Worm (Caenorhabditis elegans) whole organism, early embryonic: ENCODE data around the gene flp-24.

Source experiments
- B0310.2 ChIP-seq: sonication (generic microtip); optimal IDR thresholded peaks from 2 replicates; lab custom pipeline; 2016; ENCODE audit warnings: mild to moderate bottlenecking, missing genetic modification characterization, missing compliant biosample characterization
- F13C5.2 ChIP-seq: sonication (generic microtip); optimal IDR thresholded peaks from 2 replicates; lab custom pipeline; 2017; ENCODE audit warnings: mild to moderate bottlenecking, missing genetic modification characterization, inconsistent platforms, missing compliant biosample characterization
- aly-1 ChIP-seq: sonication (generic microtip); optimal IDR thresholded peaks from 2 replicates; lab custom pipeline; 2016; ENCODE audit warnings: missing genetic modification characterization, missing compliant biosample characterization
- ama-1 ChIP-seq: fragments of 150-350 bp; optimal IDR thresholded peaks from 2 replicates; lab custom pipeline; 2014
- ceh-13 ChIP-seq: fragments of 200-800 bp; sonication (Bioruptor generic); optimal IDR thresholded peaks from 2 replicates; lab custom pipeline; 2018; ENCODE audit warnings: mild to moderate bottlenecking, missing genetic modification characterization, missing compliant biosample characterization
- ceh-36 ChIP-seq: sonication (generic microtip); optimal IDR thresholded peaks from 2 replicates; lab custom pipeline; 2016; ENCODE audit warnings: missing genetic modification characterization, inconsistent platforms, missing compliant biosample characterization
- ets-7 ChIP-seq: sonication (generic microtip); optimal IDR thresholded peaks from 2 replicates; lab custom pipeline; 2016; ENCODE audit warnings: missing genotype, missing genetic modification characterization, missing compliant biosample characterization
- flt-1 ChIP-seq: fragments of 200-800 bp; sonication (Bioruptor generic); IDR thresholded peaks from 2 replicates; pipeline ENCODE4 v1.3.6; 2022; ENCODE audit warnings: missing genetic modification characterization, missing compliant biosample characterization
- hmbx-1 ChIP-seq: sonication (generic microtip); optimal IDR thresholded peaks from 2 replicates; lab custom pipeline; 2016; ENCODE audit warnings: mild to moderate bottlenecking, missing genetic modification characterization, missing compliant biosample characterization
- hmg-4 ChIP-seq: fragments of 200-800 bp; sonication (Bioruptor generic); optimal IDR thresholded peaks from 2 replicates; lab custom pipeline; 2018; ENCODE audit warnings: mild to moderate bottlenecking, missing genetic modification characterization, missing compliant biosample characterization
- hnd-1 ChIP-seq: sonication (generic microtip); optimal IDR thresholded peaks from 2 replicates; lab custom pipeline; 2016; ENCODE audit warnings: missing genetic modification characterization, missing compliant biosample characterization
- pes-1 ChIP-seq: fragments of 200-800 bp; sonication (Bioruptor generic); IDR thresholded peaks from 2 replicates; pipeline ENCODE4 v1.3.6; 2022; ENCODE audit warnings: missing genetic modification reagents, missing genetic modification characterization, missing compliant biosample characterization
- scrt-1 ChIP-seq: fragments of 200-800 bp; sonication (Bioruptor generic); IDR thresholded peaks from 2 replicates; pipeline ENCODE4 v1.3.6; 2022; ENCODE audit warnings: missing genetic modification characterization, missing compliant biosample characterization
- sea-1 ChIP-seq: fragments of 200-800 bp; sonication (Bioruptor generic); conservative IDR thresholded peaks from 2 replicates; pipeline ENCODE4 v1.3.6; 2022; ENCODE audit warnings: missing genetic modification characterization, missing compliant biosample characterization
- tbx-11 ChIP-seq: fragments of 200-800 bp; sonication (Bioruptor generic); IDR thresholded peaks from 2 replicates; pipeline ENCODE4 v1.3.6; 2022; ENCODE audit warnings: missing genetic modification characterization, missing compliant biosample characterization
- tbx-37 ChIP-seq: fragments of 200-800 bp; sonication (Bioruptor generic); conservative IDR thresholded peaks from 2 replicates; pipeline ENCODE4 v1.3.6; 2022; ENCODE audit warnings: missing genetic modification reagents, missing genetic modification characterization, missing compliant biosample characterization
- tra-4 ChIP-seq: sonication (generic microtip); optimal IDR thresholded peaks from 2 replicates; lab custom pipeline; 2017; ENCODE audit warnings: missing genetic modification characterization, missing compliant biosample characterization

flp-24 gene

DNA sequence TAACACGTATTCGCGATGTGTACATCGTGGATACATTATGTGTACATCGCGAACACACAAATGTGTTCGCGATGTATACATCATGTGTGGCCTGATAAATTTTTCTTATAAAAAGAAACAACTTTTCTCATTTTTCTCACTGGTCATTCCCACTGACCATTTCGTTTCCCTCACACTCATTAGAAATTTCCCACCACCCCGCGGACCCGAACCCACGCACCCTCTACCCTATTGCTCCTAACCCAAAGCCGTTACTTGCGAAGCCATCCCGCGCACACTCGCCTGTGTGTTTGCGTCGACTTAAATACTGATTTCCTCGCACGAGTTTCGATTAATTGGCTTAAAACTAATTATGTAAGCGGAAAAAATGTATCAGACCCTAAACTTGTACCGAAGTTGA is 26.1 kb upstream of the flp-24 start:
- TF ChIP-seq hmg-4 (GFP tag; lab: Kevin White, UChicago), result peak; percentile 11
- TF ChIP-seq F13C5.2 (tag; lab: Kevin White, UChicago), result no peak
- no peak for TF ChIP-seq tra-4
- TF ChIP-seq sea-1 (GFP tag; lab: Robert Waterston, UW), result 0 out of 2 replicates have a peak, but pooled peaks have one; percentile 30
- peak; percentile 65 for TF ChIP-seq pes-1 (GFP tag; lab: Robert Waterston, UW)
- TF ChIP-seq scrt-1 (GFP tag; lab: Robert Waterston, UW), result peak; percentile 63; the same call in 1 of the 2 replicates

- TF ChIP-seq pes-1 (GFP tag; lab: Robert Waterston, UW) (no peak), B0310.2 (tag; lab: Kevin White, UChicago) (no peak), hnd-1 (tag; lab: Kevin White, UChicago) (no peak), ama-1 (lab: Kevin White, UChicago) (no peak), scrt-1 (GFP tag; lab: Robert Waterston, UW) (no peak), hmbx-1 (tag; lab: Kevin White, UChicago) (no peak), ets-7 (no peak), tra-4 (no peak), F13C5.2 (tag; lab: Kevin White, UChicago) (no peak), aly-1 (tag; lab: Kevin White, UChicago) (no peak), flt-1 (GFP tag; lab: Robert Waterston, UW) (no peak), sea-1 (GFP tag; lab: Robert Waterston, UW) (no peak), hmg-4 (GFP tag; lab: Kevin White, UChicago) (no peak), tbx-11 (no peak), ceh-36 (tag; lab: Kevin White, UChicago) (no peak), tbx-37 (GFP tag; lab: Robert Waterston, UW) (no peak), ceh-13 (GFP tag; lab: Kevin White, UChicago) (no peak)
These were observed 14.9 kb upstream of the flp-24 start for ce11 chrIII:710042-710441.

DNA sequence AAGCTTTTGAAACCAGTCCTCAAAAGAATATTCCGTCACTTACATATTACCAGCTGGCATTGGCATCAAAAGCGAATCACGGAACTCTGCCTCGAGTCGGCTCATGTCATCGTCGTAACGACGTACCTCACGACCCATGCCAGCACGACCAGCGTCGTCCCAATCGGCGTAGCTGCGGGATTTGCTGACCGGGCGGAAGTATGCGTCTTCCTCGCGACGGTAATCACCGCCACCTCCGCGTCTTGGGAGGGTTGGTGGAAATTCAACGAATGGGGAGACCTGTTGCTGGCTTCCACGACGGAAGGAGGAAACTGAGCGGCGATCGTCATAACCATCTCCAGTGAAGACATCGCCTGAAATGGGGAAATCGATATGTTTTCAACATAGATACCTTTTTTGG is 3.2 kb downstream of the flp-24 start:
- TF ChIP-seq ceh-36 (tag; lab: Kevin White, UChicago) (no peak), ama-1 (lab: Kevin White, UChicago) (no peak), pes-1 (GFP tag; lab: Robert Waterston, UW) (no peak), B0310.2 (tag; lab: Kevin White, UChicago) (no peak), hmbx-1 (tag; lab: Kevin White, UChicago) (no peak), aly-1 (tag; lab: Kevin White, UChicago) (no peak), tra-4 (no peak), ets-7 (no peak), hnd-1 (tag; lab: Kevin White, UChicago) (no peak), scrt-1 (GFP tag; lab: Robert Waterston, UW) (no peak), sea-1 (GFP tag; lab: Robert Waterston, UW) (no peak)

ce11 chrIII:728694-729093 is 3.8 kb downstream of the flp-24 start:
- no peak for TF ChIP-seq flt-1 (GFP tag; lab: Robert Waterston, UW)
- TF ChIP-seq B0310.2 (tag; lab: Kevin White, UChicago), result no peak
- no peak for TF ChIP-seq aly-1 (tag; lab: Kevin White, UChicago)
- no peak for TF ChIP-seq tbx-11
- no peak for TF ChIP-seq pes-1 (GFP tag; lab: Robert Waterston, UW)
- TF ChIP-seq hmbx-1 (tag; lab: Kevin White, UChicago), result no peak
- no peak for TF ChIP-seq tbx-37 (GFP tag; lab: Robert Waterston, UW)
- TF ChIP-seq hnd-1 (tag; lab: Kevin White, UChicago), result no peak
- TF ChIP-seq ets-7, result no peak
- no peak for TF ChIP-seq sea-1 (GFP tag; lab: Robert Waterston, UW)
- no peak for TF ChIP-seq scrt-1 (GFP tag; lab: Robert Waterston, UW)
- no peak for TF ChIP-seq ceh-13 (GFP tag; lab: Kevin White, UChicago)
- TF ChIP-seq tra-4, result no peak
- no peak for TF ChIP-seq ama-1 (lab: Kevin White, UChicago)
- no peak for TF ChIP-seq hmg-4 (GFP tag; lab: Kevin White, UChicago)
- TF ChIP-seq F13C5.2 (tag; lab: Kevin White, UChicago), result no peak
- no peak for TF ChIP-seq ceh-36 (tag; lab: Kevin White, UChicago)

ce11 chrIII:740382-740781 is 15.5 kb downstream of the flp-24 start, which contains the start of gene idpp-1:
Gene idpp-1 (plus strand): TSS chrIII:740682.
- no peak for TF ChIP-seq ceh-36 (tag; lab: Kevin White, UChicago)
- no peak for TF ChIP-seq B0310.2 (tag; lab: Kevin White, UChicago)

- TF ChIP-seq hnd-1 (tag; lab: Kevin White, UChicago), result no peak
- no peak for TF ChIP-seq ceh-36 (tag; lab: Kevin White, UChicago)
- no peak for TF ChIP-seq ets-7
- TF ChIP-seq tra-4, result no peak
- no peak for TF ChIP-seq ama-1 (lab: Kevin White, UChicago)
- TF ChIP-seq hmbx-1 (tag; lab: Kevin White, UChicago), result no peak
- no peak for TF ChIP-seq hmg-4 (GFP tag; lab: Kevin White, UChicago)
- TF ChIP-seq ceh-13 (GFP tag; lab: Kevin White, UChicago), result no peak
- no peak for TF ChIP-seq tbx-37 (GFP tag; lab: Robert Waterston, UW)
- TF ChIP-seq tbx-11, result no peak
- TF ChIP-seq F13C5.2 (tag; lab: Kevin White, UChicago), result no peak
These were observed 19.5 kb downstream of the flp-24 start for ce11 chrIII:744459-744858.

ce11 chrIII:748782-749181 is 23.9 kb downstream of the flp-24 start:
- no peak for TF ChIP-seq hmbx-1 (tag; lab: Kevin White, UChicago)
- TF ChIP-seq pes-1 (GFP tag; lab: Robert Waterston, UW), result no peak
- TF ChIP-seq ceh-13 (GFP tag; lab: Kevin White, UChicago), result no peak
- TF ChIP-seq ceh-36 (tag; lab: Kevin White, UChicago), result no peak
- TF ChIP-seq flt-1 (GFP tag; lab: Robert Waterston, UW), result no peak
- TF ChIP-seq hmg-4 (GFP tag; lab: Kevin White, UChicago), result no peak
- TF ChIP-seq ets-7, result no peak
- TF ChIP-seq hnd-1 (tag; lab: Kevin White, UChicago), result no peak
- no peak for TF ChIP-seq tra-4
- no peak for TF ChIP-seq ama-1 (lab: Kevin White, UChicago)
